Worm (Caenorhabditis elegans) whole organism, L3 larva: ENCODE measurements around the gene F36H1.3.

ENCODE experiments used
- R02D3.7 ChIP-seq: fragments of 150-350 bp; optimal IDR thresholded peaks from 2 replicates; lab custom pipeline; 2014; ENCODE audit warnings: missing biosample characterization, missing genetic modification characterization
- ZK546.5 ChIP-seq: sonication (generic microtip); optimal IDR thresholded peaks from 2 replicates; lab custom pipeline; 2017; ENCODE audit warnings: missing biosample characterization, missing genetic modification characterization
- aly-2 ChIP-seq: fragments of 150-350 bp; optimal IDR thresholded peaks from 2 replicates; lab custom pipeline; 2014; ENCODE audit warnings: missing biosample characterization, missing genetic modification characterization
- ceh-16 ChIP-seq: sonication (generic microtip); optimal IDR thresholded peaks from 2 replicates; lab custom pipeline; 2017; ENCODE audit warnings: missing biosample characterization, missing genetic modification characterization
- ceh-28 ChIP-seq: fragments of 150-350 bp; optimal IDR thresholded peaks from 2 replicates; lab custom pipeline; 2014; ENCODE audit warnings: missing biosample characterization, missing genetic modification reagents, missing genetic modification characterization
- ceh-82 ChIP-seq: fragments of 150-350 bp; optimal IDR thresholded peaks from 2 replicates; lab custom pipeline; 2014; ENCODE audit warnings: missing biosample characterization, missing genetic modification characterization
- ceh-9 ChIP-seq: sonication (generic microtip); optimal IDR thresholded peaks from 2 replicates; lab custom pipeline; 2018; ENCODE audit warnings: missing biosample characterization, missing genetic modification characterization
- egl-27 ChIP-seq: sonication (generic microtip); optimal IDR thresholded peaks from 4 replicates; lab custom pipeline; 2017; ENCODE audit warnings: missing biosample characterization, missing genetic modification reagents, missing genetic modification characterization
- egl-5 ChIP-seq: fragments of 150-350 bp; optimal IDR thresholded peaks from 2 replicates; lab custom pipeline; 2017; ENCODE audit warnings: missing biosample characterization, missing genetic modification reagents, missing genetic modification characterization, inconsistent platforms
- elt-1 ChIP-seq: fragments of 150-350 bp; optimal IDR thresholded peaks from 2 replicates; lab custom pipeline; 2014; ENCODE audit warnings: missing biosample characterization, missing genetic modification characterization
- elt-2 ChIP-seq: sonication (generic microtip); optimal IDR thresholded peaks from 2 replicates; lab custom pipeline; 2016; ENCODE audit warnings: missing genetic modification reagents, mild to moderate bottlenecking, missing genetic modification characterization, missing compliant biosample characterization
- eor-1 ChIP-seq, 2 experiments: fragments of 150-350 bp; optimal IDR thresholded peaks; 2 replicates each; lab custom pipeline; 2014 to 2018; ENCODE audit warnings: missing biosample characterization in 2 of 2, missing genetic modification characterization in 2 of 2
- fkh-10 ChIP-seq: sonication (generic microtip); optimal IDR thresholded peaks from 2 replicates; lab custom pipeline; 2017; ENCODE audit warnings: missing biosample characterization, missing genetic modification reagents, missing genetic modification characterization
- fkh-2 ChIP-seq: fragments of 150-350 bp; optimal IDR thresholded peaks from 2 replicates; lab custom pipeline; 2014; ENCODE audit warnings: missing biosample characterization, missing genetic modification reagents, missing genetic modification characterization
- hmg-11 ChIP-seq: sonication (generic microtip); optimal IDR thresholded peaks from 2 replicates; lab custom pipeline; 2016; ENCODE audit warnings: missing genetic modification characterization, missing compliant biosample characterization
- jun-1 ChIP-seq: fragments of 150-350 bp; optimal IDR thresholded peaks from 2 replicates; lab custom pipeline; 2014; ENCODE audit warnings: missing biosample characterization, missing genetic modification reagents, missing genetic modification characterization
- lin-15B ChIP-seq: fragments of 150-350 bp; optimal IDR thresholded peaks from 2 replicates; lab custom pipeline; 2014; ENCODE audit warnings: missing biosample characterization, missing genetic modification characterization
- lin-39 ChIP-seq: fragments of 150-350 bp; optimal IDR thresholded peaks from 2 replicates; lab custom pipeline; 2018; ENCODE audit warnings: missing biosample characterization, missing genetic modification reagents, missing genetic modification characterization
- lsy-12 ChIP-seq: sonication (generic microtip); optimal IDR thresholded peaks from 2 replicates; lab custom pipeline; 2016; ENCODE audit warnings: mild to moderate bottlenecking, missing genetic modification characterization, missing compliant biosample characterization
- mdl-1 ChIP-seq: fragments of 150-350 bp; optimal IDR thresholded peaks from 2 replicates; lab custom pipeline; 2014; ENCODE audit warnings: missing biosample characterization, missing genetic modification characterization
- mml-1 ChIP-seq: fragments of 150-350 bp; sonication (generic microtip); optimal IDR thresholded peaks from 3 replicates; lab custom pipeline; 2014; ENCODE audit warnings: missing biosample characterization, missing genetic modification characterization
- nfya-1 ChIP-seq: sonication (generic microtip); optimal IDR thresholded peaks from 2 replicates; lab custom pipeline; 2017; ENCODE audit warnings: missing genetic modification characterization, mild to moderate bottlenecking, missing compliant biosample characterization, antibody characterized with exemption, moderate library complexity; ENCODE audit not compliant: insufficient read depth
- nhr-23 ChIP-seq: fragments of 150-350 bp; optimal IDR thresholded peaks from 2 replicates; lab custom pipeline; 2014; ENCODE audit warnings: missing biosample characterization, missing genetic modification reagents, missing genetic modification characterization
- nhr-237 ChIP-seq: fragments of 150-350 bp; optimal IDR thresholded peaks from 2 replicates; lab custom pipeline; 2014; ENCODE audit warnings: missing biosample characterization, missing genetic modification characterization
- nhr-25 ChIP-seq: sonication (generic microtip); optimal IDR thresholded peaks from 2 replicates; lab custom pipeline; 2017; ENCODE audit warnings: missing biosample characterization, missing genetic modification characterization
- nhr-28 ChIP-seq: fragments of 150-350 bp; optimal IDR thresholded peaks from 2 replicates; lab custom pipeline; 2014; ENCODE audit warnings: missing biosample characterization, missing genetic modification characterization
- nhr-67 ChIP-seq: fragments of 150-350 bp; optimal IDR thresholded peaks from 2 replicates; lab custom pipeline; 2014; ENCODE audit warnings: missing biosample characterization, missing genetic modification characterization
- nhr-76 ChIP-seq: fragments of 150-350 bp; sonication (generic microtip); optimal IDR thresholded peaks from 5 replicates; lab custom pipeline; 2014; ENCODE audit warnings: missing biosample characterization, missing genetic modification characterization
- pha-4 ChIP-seq: fragments of 150-350 bp; optimal IDR thresholded peaks from 2 replicates; lab custom pipeline; 2014; ENCODE audit warnings: missing biosample characterization, missing genetic modification reagents, missing genetic modification characterization
- pqm-1 ChIP-seq: fragments of 150-350 bp; optimal IDR thresholded peaks from 2 replicates; lab custom pipeline; 2017; ENCODE audit warnings: missing biosample characterization, missing genetic modification characterization, inconsistent platforms
- sea-2 ChIP-seq: fragments of 150-350 bp; sonication (generic microtip); optimal IDR thresholded peaks from 4 replicates; lab custom pipeline; 2014; ENCODE audit warnings: missing biosample characterization, missing genetic modification reagents, missing genetic modification characterization
- skn-1 ChIP-seq: fragments of 150-350 bp; optimal IDR thresholded peaks from 2 replicates; lab custom pipeline; 2014; ENCODE audit warnings: missing biosample characterization, missing genetic modification characterization
- snpc-4 ChIP-seq: fragments of 150-350 bp; optimal IDR thresholded peaks from 2 replicates; lab custom pipeline; 2014; ENCODE audit warnings: missing biosample characterization, missing genetic modification characterization
- unc-62 ChIP-seq: fragments of 150-350 bp; sonication (generic microtip); optimal IDR thresholded peaks from 4 replicates; lab custom pipeline; 2014; ENCODE audit warnings: missing biosample characterization, missing genetic modification reagents, missing genetic modification characterization
- zag-1 ChIP-seq: fragments of 150-350 bp; optimal IDR thresholded peaks from 2 replicates; lab custom pipeline; 2014; ENCODE audit warnings: missing biosample characterization, missing genetic modification characterization
- ztf-4 ChIP-seq: fragments of 150-350 bp; optimal IDR thresholded peaks from 2 replicates; lab custom pipeline; 2014; ENCODE audit warnings: missing biosample characterization, missing genetic modification characterization

The F36H1.3 gene

DNA sequence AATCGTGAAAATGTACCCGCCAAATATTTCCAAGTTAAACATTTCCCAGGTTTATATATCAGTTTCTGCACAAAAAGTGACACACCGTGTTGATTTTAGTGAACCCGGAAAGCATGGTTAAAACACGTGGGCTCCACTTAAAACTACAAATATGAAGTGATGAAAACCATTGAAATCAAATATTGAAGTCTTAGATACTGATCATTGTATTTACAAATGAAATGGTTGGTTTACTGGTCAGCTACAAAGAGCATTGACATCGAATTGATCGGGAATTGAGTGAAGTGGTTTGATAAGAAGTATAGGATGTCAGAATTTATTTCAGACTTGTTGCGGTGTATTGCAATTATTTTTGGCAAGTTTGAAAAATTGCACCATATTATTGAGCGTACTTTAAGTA is 20.5 kb upstream of the F36H1.3 start, which contains the start of gene hrg-5:
hrg-5 (minus strand) TSS at position 17 of the 400 bp plus-strand sequence.
- TF ChIP-seq pqm-1 (tag; lab: Kevin White, UChicago), result peak; percentile 76
- no peak for TF ChIP-seq egl-5 (tag; lab: Kevin White, UChicago)
- TF ChIP-seq elt-2 (tag; lab: Kevin White, UChicago), result peak; percentile 33
- TF ChIP-seq ZK546.5 (tag; lab: Kevin White, UChicago), result no peak
- TF ChIP-seq snpc-4, result no peak
- peak; percentile 68 for TF ChIP-seq pha-4 (tag; lab: Kevin White, UChicago)

DNA sequence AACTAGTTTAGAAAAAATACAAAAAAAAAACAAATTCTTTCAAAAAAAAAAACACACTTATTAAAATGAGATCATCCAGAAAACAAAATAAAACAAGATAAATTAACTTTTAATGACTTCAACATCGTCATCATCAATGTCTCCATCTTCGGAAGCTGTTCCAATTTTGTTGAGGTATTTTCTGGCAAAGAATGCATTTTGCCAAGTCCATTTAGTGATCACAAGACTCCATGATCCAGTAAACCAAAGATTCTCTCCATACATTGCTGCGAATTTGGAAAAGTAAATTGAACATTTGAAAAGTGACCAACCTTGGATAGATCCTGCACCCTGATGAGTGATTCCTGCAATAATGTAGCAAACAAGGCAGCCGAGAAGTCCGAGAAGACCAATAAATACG is 19.8 kb upstream of the F36H1.3 start:
- no peak for TF ChIP-seq egl-27
- no peak for TF ChIP-seq sea-2 (GFP tag; lab: Kevin White, UChicago)
- no peak for TF ChIP-seq skn-1 (tag; lab: Kevin White, UChicago)
- no peak for TF ChIP-seq mml-1 (tag; lab: Kevin White, UChicago)
- no peak for TF ChIP-seq nhr-237 (tag; lab: Kevin White, UChicago)
- TF ChIP-seq fkh-2 (tag; lab: Kevin White, UChicago), result no peak
- no peak for TF ChIP-seq aly-2 (tag; lab: Kevin White, UChicago)
- no peak for TF ChIP-seq lin-15B (tag; lab: Kevin White, UChicago)
- TF ChIP-seq nhr-25, result no peak
- no peak for TF ChIP-seq unc-62
- TF ChIP-seq lin-39, result no peak
- no peak for TF ChIP-seq mdl-1 (tag; lab: Kevin White, UChicago)
- no peak for TF ChIP-seq lsy-12 (tag; lab: Kevin White, UChicago)
- no peak for TF ChIP-seq ZK546.5 (tag; lab: Kevin White, UChicago)
- TF ChIP-seq ztf-4 (tag; lab: Kevin White, UChicago), result no peak
- no peak for TF ChIP-seq nhr-23 (tag; lab: Kevin White, UChicago)
- TF ChIP-seq zag-1, result no peak
- no peak for TF ChIP-seq nhr-76 (tag; lab: Kevin White, UChicago)
- no peak for TF ChIP-seq nfya-1 (tag; lab: Kevin White, UChicago)
- no peak for TF ChIP-seq ceh-28 (tag; lab: Kevin White, UChicago)

DNA sequence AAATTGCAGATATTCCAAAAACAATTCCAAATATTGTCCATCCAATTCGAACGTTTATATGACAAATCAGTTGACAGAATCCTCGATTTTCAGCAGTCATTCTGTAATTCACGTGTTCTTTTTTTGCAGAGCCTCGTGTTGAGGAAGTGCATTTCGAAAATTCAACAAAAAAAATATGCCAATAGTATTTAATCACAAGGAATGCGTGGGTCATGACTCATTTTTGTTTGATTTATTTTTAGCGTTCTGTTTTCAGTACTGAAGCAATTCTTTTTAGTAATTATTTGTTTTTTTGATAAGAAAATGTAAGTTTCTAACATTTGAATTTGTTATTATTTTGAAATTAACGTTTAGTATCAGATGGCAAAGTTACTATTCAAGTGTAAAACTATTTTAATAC is 19.0 kb upstream of the F36H1.3 start, which contains the start of gene hrg-4:
hrg-4 (minus strand) TSS at position 101 of the 400 bp plus-strand sequence.
- no peak for TF ChIP-seq ZK546.5 (tag; lab: Kevin White, UChicago)
- no peak for TF ChIP-seq R02D3.7
- TF ChIP-seq ceh-28 (tag; lab: Kevin White, UChicago), result no peak
- TF ChIP-seq lin-39, result no peak
- TF ChIP-seq eor-1 (tag; optimal IDR thresholded peaks at IDR 0.05; lab: Kevin White, UChicago), result no peak
- TF ChIP-seq ceh-82 (tag; lab: Kevin White, UChicago), result no peak
- no peak for TF ChIP-seq nhr-28 (tag; lab: Kevin White, UChicago)
- no peak for TF ChIP-seq skn-1 (tag; lab: Kevin White, UChicago)
- no peak for TF ChIP-seq hmg-11 (tag; lab: Kevin White, UChicago)
- no peak for TF ChIP-seq nhr-67 (tag; lab: Kevin White, UChicago)

DNA sequence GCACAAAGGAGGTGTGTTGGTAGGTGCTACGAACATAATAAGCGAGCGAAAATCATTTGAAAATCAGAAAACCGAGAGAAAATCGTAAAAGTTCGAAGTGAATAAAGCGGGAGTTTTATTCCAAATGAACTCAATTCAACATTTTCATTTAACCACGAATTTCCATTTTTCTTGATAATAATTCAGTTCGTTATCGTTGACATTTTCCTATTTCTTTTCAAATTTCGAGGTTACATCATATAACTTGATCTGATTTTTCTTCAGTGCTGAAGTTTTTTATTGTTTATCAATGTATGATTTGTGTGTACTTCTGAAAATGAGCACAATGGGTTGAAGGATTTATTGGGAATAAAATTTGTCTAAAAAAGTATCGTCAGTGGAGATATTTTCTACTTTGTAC is 18.3 kb upstream of the F36H1.3 start:
- TF ChIP-seq elt-2 (tag; lab: Kevin White, UChicago) (peak; percentile 86), lin-15B (tag; lab: Kevin White, UChicago) (no peak)

DNA sequence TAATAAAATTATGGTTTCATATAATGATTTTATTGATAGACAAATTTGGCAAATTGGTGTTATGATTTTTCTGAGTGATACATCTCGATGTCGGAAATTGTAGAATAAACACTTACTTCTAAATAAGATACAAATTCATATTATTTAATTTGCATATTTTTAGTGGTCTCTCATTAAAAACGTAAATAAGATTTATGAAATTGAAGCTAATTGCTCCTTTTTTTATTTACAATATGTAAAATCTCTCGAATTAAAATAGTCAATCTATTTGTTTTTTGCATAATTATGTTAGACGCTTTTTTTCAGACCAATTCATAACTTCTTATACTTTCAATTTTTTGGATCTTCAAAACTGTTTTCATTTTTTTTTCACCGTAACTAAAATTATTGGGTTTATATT is 17.6 kb upstream of the F36H1.3 start, which contains the start of gene hrg-6:
hrg-6 (plus strand) TSS at position 301 of the 400 bp plus-strand sequence.
- peak; percentile 36 for TF ChIP-seq zag-1
- no peak for TF ChIP-seq ceh-16 (tag; lab: Kevin White, UChicago)
- no peak for TF ChIP-seq hmg-11 (tag; lab: Kevin White, UChicago)

DNA sequence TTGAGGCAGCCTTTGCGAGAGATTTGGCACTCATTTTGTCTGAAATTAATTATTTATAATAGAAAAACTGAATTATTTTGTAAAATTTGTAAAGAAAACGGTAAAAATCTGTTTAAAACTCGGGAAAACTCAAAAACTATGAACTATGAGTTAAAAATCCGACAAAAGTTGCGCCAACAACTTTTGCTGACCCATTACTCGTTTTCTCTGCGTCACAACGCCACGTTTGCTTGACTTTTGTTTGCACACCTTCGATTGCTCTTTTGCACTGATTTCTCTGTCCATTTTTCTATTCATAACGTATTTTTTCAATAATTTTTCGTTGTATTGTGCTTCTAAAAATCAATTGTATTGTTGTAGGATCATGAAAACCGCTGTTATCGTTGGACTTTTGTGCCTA is 13.7 kb upstream of the F36H1.3 start, which contains the start of gene fkb-1:
fkb-1 (plus strand) TSS at position 361 of the 400 bp plus-strand sequence.
- TF ChIP-seq pha-4 (tag; lab: Kevin White, UChicago) (peak; percentile 87), fkh-2 (tag; lab: Kevin White, UChicago) (no peak), lin-15B (tag; lab: Kevin White, UChicago) (peak; percentile 63), pqm-1 (tag; lab: Kevin White, UChicago) (peak; percentile 16), hmg-11 (tag; lab: Kevin White, UChicago) (peak; percentile 51), ceh-9 (tag; lab: Kevin White, UChicago) (no peak), fkh-10 (no peak), snpc-4 (peak; percentile 70), lsy-12 (tag; lab: Kevin White, UChicago) (peak; percentile 45), ceh-28 (tag; lab: Kevin White, UChicago) (peak; percentile 38), nhr-25 (peak; percentile 10), nhr-23 (tag; lab: Kevin White, UChicago) (peak; percentile 58), nfya-1 (tag; lab: Kevin White, UChicago) (peak; percentile 65), lin-39 (peak; percentile 31), jun-1 (tag; lab: Kevin White, UChicago) (peak; percentile 44), elt-1 (tag; lab: Kevin White, UChicago) (no peak), ceh-82 (tag; lab: Kevin White, UChicago) (no peak), elt-2 (tag; lab: Kevin White, UChicago) (peak; percentile 35)
